Fruit fly (Drosophila melanogaster) whole organism, embryonic: ENCODE measurements around the gene Ror.
A peak's percentile ranks its signal among the peaks of the same experiment; 100 is the strongest.

Experiments used
- Ada2b ChIP-seq: fragments of 200-800 bp; sonication (Bioruptor generic); IDR thresholded peaks from 2 replicates; pipeline ENCODE4 v1.3.6; 2022; ENCODE audit warnings: missing biosample characterization, missing genetic modification characterization
- Aef1 ChIP-seq: fragments of 200-800 bp; sonication (Bioruptor generic); IDR thresholded peaks from 3 replicates; pipeline ENCODE4 v1.3.6; 2022; ENCODE audit warnings: missing biosample characterization, missing genetic modification characterization
- CG10267 ChIP-seq: fragments of 200-800 bp; sonication (Bioruptor generic); optimal IDR thresholded peaks from 2 replicates; lab custom pipeline; 2018; ENCODE audit warnings: missing biosample characterization, mild to moderate bottlenecking, missing genetic modification characterization, moderate library complexity
- CG10959 ChIP-seq: fragments of 200-800 bp; sonication (Bioruptor generic); IDR thresholded peaks from 2 replicates; pipeline ENCODE4 v1.3.6; 2022; ENCODE audit warnings: missing biosample characterization, missing genetic modification characterization
- CG11560 ChIP-seq: fragments of 200-800 bp; sonication (Bioruptor generic); IDR thresholded peaks from 3 replicates; pipeline ENCODE4 v1.3.6; 2022; ENCODE audit warnings: missing biosample characterization, missing genetic modification characterization
- CG11695 ChIP-seq: fragments of 200-800 bp; sonication (Bioruptor generic); IDR thresholded peaks from 3 replicates; pipeline ENCODE4 v1.3.6; 2022; ENCODE audit warnings: missing biosample characterization, missing genetic modification characterization
- CG12071 ChIP-seq: fragments of 200-800 bp; sonication (Bioruptor generic); optimal IDR thresholded peaks from 3 replicates; lab custom pipeline; 2018; ENCODE audit warnings: missing biosample characterization, mild to moderate bottlenecking, missing genetic modification characterization
- CG12104 ChIP-seq: fragments of 200-800 bp; sonication (Bioruptor generic); optimal IDR thresholded peaks from 3 replicates; lab custom pipeline; 2016; ENCODE audit warnings: missing biosample characterization, missing genetic modification characterization
- CG12236 ChIP-seq: fragments of 200-800 bp; sonication (Bioruptor generic); optimal IDR thresholded peaks from 2 replicates; lab custom pipeline; 2016; ENCODE audit warnings: missing biosample characterization, missing genetic modification characterization
- CG13296 ChIP-seq: fragments of 200-800 bp; sonication (Bioruptor generic); optimal IDR thresholded peaks from 3 replicates; lab custom pipeline; 2018; ENCODE audit warnings: missing biosample characterization, mild to moderate bottlenecking, missing genetic modification characterization
- CG14667 ChIP-seq: fragments of 200-800 bp; sonication (Bioruptor generic); IDR thresholded peaks from 2 replicates; pipeline ENCODE4 v1.3.6; 2022; ENCODE audit warnings: missing biosample characterization, missing genetic modification characterization
- CG16779 ChIP-seq: fragments of 200-800 bp; sonication (Bioruptor generic); IDR thresholded peaks from 2 replicates; pipeline ENCODE4 v1.3.6; 2022; ENCODE audit warnings: missing biosample characterization, missing genetic modification characterization
- CG18599 ChIP-seq: fragments of 200-800 bp; sonication (Bioruptor generic); optimal IDR thresholded peaks from 3 replicates; lab custom pipeline; 2017; ENCODE audit warnings: missing biosample characterization, missing genetic modification characterization, mild to moderate bottlenecking, moderate library complexity, missing genetic modification reagents
- CG18764 ChIP-seq: fragments of 200-800 bp; sonication (Bioruptor generic); optimal IDR thresholded peaks from 3 replicates; lab custom pipeline; 2016; ENCODE audit warnings: missing biosample characterization, missing genetic modification characterization
- CG2889 ChIP-seq: fragments of 200-800 bp; sonication (Bioruptor generic); IDR thresholded peaks from 3 replicates; pipeline ENCODE4 v1.3.6; 2022; ENCODE audit warnings: missing biosample characterization, missing genetic modification characterization
- CG3838 ChIP-seq: fragments of 200-800 bp; sonication (Bioruptor generic); optimal IDR thresholded peaks from 3 replicates; lab custom pipeline; 2016; ENCODE audit warnings: missing biosample characterization, missing genetic modification characterization
- CG8290 ChIP-seq, 3 experiments: fragments of 200-800 bp; sonication (Bioruptor generic); optimal IDR thresholded peaks; 2 replicates each; lab custom pipeline; 2016 to 2019; ENCODE audit warnings: missing biosample characterization in 3 of 3, missing genetic modification characterization in 3 of 3, mild to moderate bottlenecking in 2 of 3, moderate library complexity in 1 of 3
- CTCF ChIP-seq: fragments of 200-800 bp; sonication (Bioruptor generic); optimal IDR thresholded peaks from 2 replicates; lab custom pipeline; 2017; ENCODE audit warnings: missing biosample characterization, mild to moderate bottlenecking, missing genetic modification characterization, moderate library complexity
- D ChIP-seq, 2 experiments: fragments of 200-800 bp in 1 of 2; fragments of >200 bp in 1 of 2; sonication (Bioruptor generic) in 1 of 2; optimal IDR thresholded peaks; 2 replicates in 1 of 2; 3 replicates in 1 of 2; lab custom pipeline; 2017; ENCODE audit warnings: mild to moderate bottlenecking in 1 of 2, missing biosample characterization in 1 of 2, missing genetic modification characterization in 1 of 2, missing genetic modification reagents in 1 of 2
- Deaf1 ChIP-seq: fragments of 200-800 bp; optimal IDR thresholded peaks from 3 replicates; lab custom pipeline; 2019; ENCODE audit warnings: missing biosample characterization, mild to moderate bottlenecking, missing genetic modification characterization, moderate library complexity
- Dek ChIP-seq: fragments of 200-800 bp; sonication (Bioruptor generic); optimal IDR thresholded peaks from 3 replicates; lab custom pipeline; 2019; ENCODE audit warnings: missing biosample characterization, mild to moderate bottlenecking, missing genetic modification characterization, moderate library complexity
- Doc3 ChIP-seq: fragments of 200-800 bp; sonication (Bioruptor generic); IDR thresholded peaks from 3 replicates; pipeline ENCODE4 v1.3.6; 2022; ENCODE audit warnings: missing biosample characterization, missing genetic modification characterization; ENCODE audit not compliant: partially characterized antibody
- H2.0 ChIP-seq: fragments of 200-800 bp; sonication (Bioruptor generic); IDR thresholded peaks from 2 replicates; pipeline ENCODE4 v1.3.6; 2022; ENCODE audit warnings: missing biosample characterization, missing genetic modification characterization
- Lpt ChIP-seq: fragments of >200 bp; optimal IDR thresholded peaks from 2 replicates; lab custom pipeline; 2018; ENCODE audit warnings: missing biosample characterization, missing genetic modification characterization
- Mad ChIP-seq: fragments of 200-800 bp; sonication (Bioruptor generic); optimal IDR thresholded peaks from 2 replicates; lab custom pipeline; 2016; ENCODE audit warnings: missing biosample characterization, missing genetic modification characterization
- Sry-δ ChIP-seq: fragments of 200-800 bp; sonication (Bioruptor generic); optimal IDR thresholded peaks from 2 replicates; lab custom pipeline; 2016; ENCODE audit warnings: missing biosample characterization, missing genetic modification characterization
- Taf1 ChIP-seq: fragments of 200-800 bp; sonication (Bioruptor generic); IDR thresholded peaks from 2 replicates; pipeline ENCODE4 v1.3.6; 2022; ENCODE audit warnings: missing biosample characterization, missing genetic modification characterization
- Tbp ChIP-seq: fragments of >200 bp; optimal IDR thresholded peaks from 2 replicates; lab custom pipeline; 2018; ENCODE audit warnings: missing biosample characterization, missing genetic modification characterization
- Xbp1 ChIP-seq: fragments of 200-800 bp; sonication (Bioruptor generic); optimal IDR thresholded peaks from 3 replicates; lab custom pipeline; 2016; ENCODE audit warnings: missing biosample characterization, mild to moderate bottlenecking, missing genetic modification characterization
- ap ChIP-seq: fragments of 200-800 bp; sonication (Bioruptor generic); IDR thresholded peaks from 2 replicates; pipeline ENCODE4 v1.3.6; 2022; ENCODE audit warnings: missing biosample characterization, missing genetic modification characterization
- cg ChIP-seq: fragments of 200-800 bp; sonication (Bioruptor generic); optimal IDR thresholded peaks from 3 replicates; lab custom pipeline; 2019; ENCODE audit warnings: missing biosample characterization, mild to moderate bottlenecking, missing genetic modification characterization, moderate library complexity
- chinmo ChIP-seq: fragments of 200-800 bp; sonication (Bioruptor generic); IDR thresholded peaks from 4 replicates; pipeline ENCODE4 v1.3.6; 2022; ENCODE audit warnings: missing biosample characterization, missing genetic modification characterization; ENCODE audit not compliant: partially characterized antibody
- crc ChIP-seq: fragments of 200-800 bp; sonication (Bioruptor generic); optimal IDR thresholded peaks from 2 replicates; lab custom pipeline; 2016; ENCODE audit warnings: missing biosample characterization, missing genetic modification characterization
- esg ChIP-seq: fragments of 200-800 bp; sonication (Bioruptor generic); conservative IDR thresholded peaks from 2 replicates; pipeline ENCODE4 v1.3.6; 2022; ENCODE audit warnings: missing biosample characterization, missing genetic modification characterization
- fd102C ChIP-seq: fragments of 200-800 bp; sonication (Bioruptor generic); optimal IDR thresholded peaks from 2 replicates; lab custom pipeline; 2018; ENCODE audit warnings: missing biosample characterization, mild to moderate bottlenecking, missing genetic modification characterization, moderate library complexity
- ftz-f1 ChIP-seq: fragments of 200-800 bp; sonication (Bioruptor generic); optimal IDR thresholded peaks from 2 replicates; lab custom pipeline; 2016; ENCODE audit warnings: missing biosample characterization, missing genetic modification characterization
- hkb ChIP-seq, 2 experiments: fragments of 200-800 bp in 1 of 2; fragments of >200 bp in 1 of 2; sonication (Bioruptor generic) in 1 of 2; IDR thresholded peaks in 1 of 2; optimal IDR thresholded peaks in 1 of 2; 2 replicates each; pipeline versions ENCODE4 v1.3.6 to Lab custom; 2017 to 2022; ENCODE audit warnings: missing biosample characterization in 1 of 2, missing genetic modification characterization in 1 of 2
- inv ChIP-seq: fragments of 200-800 bp; sonication (Bioruptor generic); IDR thresholded peaks from 2 replicates; pipeline ENCODE4 v1.3.6; 2022; ENCODE audit warnings: missing biosample characterization, missing genetic modification characterization; ENCODE audit not compliant: partially characterized antibody
- jumu ChIP-seq: fragments of 200-800 bp; sonication (Bioruptor generic); optimal IDR thresholded peaks from 3 replicates; lab custom pipeline; 2016; ENCODE audit warnings: missing biosample characterization, missing genetic modification characterization
- kah ChIP-seq: fragments of 200-800 bp; sonication (Bioruptor generic); optimal IDR thresholded peaks from 2 replicates; lab custom pipeline; 2018; ENCODE audit warnings: missing biosample characterization, mild to moderate bottlenecking, missing genetic modification characterization
- lmd ChIP-seq: fragments of 200-800 bp; sonication (Bioruptor generic); IDR thresholded peaks from 2 replicates; pipeline ENCODE4 v1.3.6; 2022; ENCODE audit warnings: missing biosample characterization, missing genetic modification characterization
- org-1 ChIP-seq: fragments of 200-800 bp; sonication (Bioruptor generic); optimal IDR thresholded peaks from 2 replicates; lab custom pipeline; 2017; ENCODE audit warnings: missing biosample characterization, missing genetic modification characterization
- pho ChIP-seq: fragments of 200-800 bp; sonication (Bioruptor generic); optimal IDR thresholded peaks from 2 replicates; lab custom pipeline; 2016; ENCODE audit warnings: missing biosample characterization, missing genetic modification characterization
- pnt ChIP-seq: fragments of 200-800 bp; sonication (Bioruptor generic); optimal IDR thresholded peaks from 3 replicates; lab custom pipeline; 2016; ENCODE audit warnings: missing biosample characterization, missing genetic modification characterization
- pros ChIP-seq: fragments of 200-800 bp; sonication (Bioruptor generic); optimal IDR thresholded peaks from 3 replicates; lab custom pipeline; 2019; ENCODE audit warnings: missing biosample characterization, mild to moderate bottlenecking, missing genetic modification characterization, moderate library complexity
- run ChIP-seq: fragments of 200-800 bp; sonication (Bioruptor generic); optimal IDR thresholded peaks from 3 replicates; lab custom pipeline; 2018; ENCODE audit warnings: missing biosample characterization, mild to moderate bottlenecking, missing genetic modification characterization
- salm ChIP-seq: fragments of 200-800 bp; sonication (Bioruptor generic); optimal IDR thresholded peaks from 2 replicates; lab custom pipeline; 2018; ENCODE audit warnings: missing biosample characterization, mild to moderate bottlenecking, missing genetic modification characterization
- sisA ChIP-seq: fragments of 200-800 bp; sonication (Bioruptor generic); IDR thresholded peaks from 2 replicates; pipeline ENCODE4 v1.3.6; 2022; ENCODE audit warnings: missing biosample characterization, missing genetic modification characterization
- sqz ChIP-seq: fragments of 200-800 bp; sonication (Bioruptor generic); optimal IDR thresholded peaks from 3 replicates; lab custom pipeline; 2018; ENCODE audit warnings: missing biosample characterization, mild to moderate bottlenecking, missing genetic modification characterization
- tna ChIP-seq: fragments of 200-800 bp; sonication (Bioruptor generic); IDR thresholded peaks from 2 replicates; pipeline ENCODE4 v1.3.6; 2022; ENCODE audit warnings: missing biosample characterization, missing genetic modification characterization; ENCODE audit not compliant: partially characterized antibody
- toy ChIP-seq: fragments of 200-800 bp; sonication (Bioruptor generic); IDR thresholded peaks from 2 replicates; pipeline ENCODE4 v1.3.6; 2022; ENCODE audit warnings: missing biosample characterization, missing genetic modification characterization
- z ChIP-seq: fragments of 200-800 bp; sonication (Bioruptor generic); IDR thresholded peaks from 3 replicates; pipeline ENCODE4 v1.3.6; 2022; ENCODE audit warnings: missing biosample characterization, missing genetic modification characterization

Ror gene

DNA sequence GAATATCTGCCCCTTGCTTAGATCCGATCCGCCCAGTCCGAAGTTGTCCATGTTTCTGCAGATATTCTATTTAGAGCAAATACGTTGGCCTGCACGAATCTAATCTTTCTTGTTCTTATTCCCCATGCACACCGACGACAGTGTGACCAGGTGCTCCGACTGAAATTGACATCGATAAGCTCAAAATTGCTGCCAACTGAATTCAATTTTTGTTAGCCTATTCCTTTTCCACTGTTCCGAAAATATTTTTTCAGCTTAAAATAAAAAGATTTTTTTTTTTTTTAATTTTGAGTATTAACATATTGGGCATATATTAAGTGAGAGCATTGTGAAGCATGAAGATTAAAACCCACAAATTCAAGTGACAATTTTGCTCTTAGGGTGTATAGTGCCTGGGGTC lies 52.1 kb downstream of the Ror start, which contains the start of gene nmd (continued):
- TF ChIP-seq H2.0 (GFP tag; lab: Robert Waterston, UW) (no peak), Lpt (no peak), run (no peak), ftz-f1 (GFP tag; lab: Kevin White, UChicago) (no peak), CG10267 (tag; lab: Kevin White, UChicago) (peak; percentile 14), CG18764 (GFP tag; lab: Kevin White, UChicago) (no peak), Doc3 (GFP tag; lab: Robert Waterston, UW) (no peak), pros (GFP tag; lab: Kevin White, UChicago) (no peak), esg (GFP tag; lab: Robert Waterston, UW) (no peak), Deaf1 (no peak), z (no peak), CG10959 (GFP tag; lab: Robert Waterston, UW) (no peak), Aef1 (no peak), lmd (no peak), CG12071 (GFP tag; lab: Kevin White, UChicago) (no peak), pho (GFP tag; lab: Kevin White, UChicago) (peak; percentile 5), org-1 (GFP tag; lab: Kevin White, UChicago) (no peak), CG12236 (GFP tag; lab: Kevin White, UChicago) (no peak), inv (no peak), tna (peak; percentile 12; the same call in 1 of the 2 replicates), chinmo (GFP tag; lab: Robert Waterston, UW) (peak; percentile 74; the same call in 1 of the 4 replicates), sqz (GFP tag; lab: Kevin White, UChicago) (no peak), salm (tag; lab: Kevin White, UChicago) (no peak), CG11560 (tag; lab: Robert Waterston, UW) (no peak), CG12104 (no peak), crc (GFP tag; lab: Kevin White, UChicago) (no peak), Ada2b (GFP tag; lab: Robert Waterston, UW) (no peak), fd102C (GFP tag; lab: Kevin White, UChicago) (no peak), jumu (GFP tag; lab: Kevin White, UChicago) (no peak), toy (GFP tag; lab: Robert Waterston, UW) (no peak), pnt (no peak), sisA (no peak), CG18599 (GFP tag; lab: Kevin White, UChicago) (no peak), hkb (optimal IDR thresholded peaks at IDR 0.05; lab: Kevin White, UChicago) (no peak), hkb (GFP tag; IDR thresholded peaks at IDR 0.05; lab: Robert Waterston, UW) (no peak), Mad (GFP tag; lab: Kevin White, UChicago) (no peak), Xbp1 (GFP tag; lab: Kevin White, UChicago) (peak; percentile 13), CG3838 (GFP tag; lab: Kevin White, UChicago) (no peak), Sry-δ (peak; percentile 47), kah (no peak), CG16779 (GFP tag; lab: Robert Waterston, UW) (no peak), cg (GFP tag; lab: Kevin White, UChicago) (peak; percentile 4), CG13296 (GFP tag; lab: Kevin White, UChicago) (no peak), Taf1 (GFP tag; lab: Robert Waterston, UW) (no peak), Dek (tag; lab: Kevin White, UChicago) (peak; percentile 48), CG14667 (GFP tag; lab: Robert Waterston, UW) (no peak), CTCF (GFP tag; lab: Kevin White, UChicago) (no peak), ap (GFP tag; lab: Robert Waterston, UW) (no peak), Tbp (GFP tag; lab: Kevin White, UChicago) (no peak), CG2889 (GFP tag; lab: Robert Waterston, UW) (no peak), CG11695 (GFP tag; lab: Robert Waterston, UW) (no peak), CG8290 (GFP tag; optimal IDR thresholded peaks at IDR 0.05; lab: Kevin White, UChicago) (peak; percentile 73), CG8290 (tag; optimal IDR thresholded peaks at IDR 0.05; lab: Kevin White, UChicago) (peak in 1 of 2 experiments; percentile 22), D (optimal IDR thresholded peaks at IDR 0.05; lab: Kevin White, UChicago) (no peak), D (GFP tag; optimal IDR thresholded peaks at IDR 0.05; lab: Kevin White, UChicago) (no peak)
